Worm (Caenorhabditis elegans): ENCODE results near the gene unc-2.

The unc-2 gene

ce11 chrX:2673272-2673671 is 90.1 kb downstream of the unc-2 start, which contains the start of gene ser-7:
Gene ser-7, plus strand, starts transcription at chrX:2673572.
- TF ChIP-seq D2030.7 (GFP tag; IDR thresholded peaks at IDR 0.05) (no peak), F33H1.4 (GFP tag; IDR thresholded peaks at IDR 0.05) (no peak), tbx-9 (tag; optimal IDR thresholded peaks at IDR 0.05; ENCODE audit: borderline replicate concordance) (no peak), athp-1 (tag; optimal IDR thresholded peaks at IDR 0.05) (no peak), B0035.1 (tag; optimal IDR thresholded peaks at IDR 0.05) (no peak), nhr-80 (tag; optimal IDR thresholded peaks at IDR 0.05) (no peak), mel-28 (tag; optimal IDR thresholded peaks at IDR 0.05; ENCODE audit: borderline replicate concordance) (no peak), madf-8 (GFP tag; conservative IDR thresholded peaks at IDR 0.05) (no peak)

- TF ChIP-seq snpc-4 (GFP tag; optimal IDR thresholded peaks at IDR 0.05) = no peak
- peak in 3 of 4 experiments; percentile 28 to 54 (median 43) for TF ChIP-seq snpc-4 (tag; optimal IDR thresholded peaks at IDR 0.05)
- TF ChIP-seq hmg-20 (GFP tag; IDR thresholded peaks at IDR 0.05) = no peak
- TF ChIP-seq lin-40 (tag; optimal IDR thresholded peaks at IDR 0.05) = peak; percentile 79
- TF ChIP-seq xnd-1 (tag; optimal IDR thresholded peaks at IDR 0.05) = no peak
- TF ChIP-seq madf-6 (GFP tag; IDR thresholded peaks at IDR 0.05) = no peak
- 0 out of 2 replicates have a peak, but pooled peaks have one; percentile 45 for TF ChIP-seq pbrm-1 (GFP tag; IDR thresholded peaks at IDR 0.05)
- TF ChIP-seq F55B11.4 (tag; optimal IDR thresholded peaks at IDR 0.05; ENCODE audit: borderline replicate concordance, insufficient read depth) = no peak
- TF ChIP-seq ztf-26 (tag; optimal IDR thresholded peaks at IDR 0.05) = peak; percentile 26
- peak; percentile 48 for TF ChIP-seq attf-5 (GFP tag; optimal IDR thresholded peaks at IDR 0.05)
- no peak for TF ChIP-seq B0336.3 (GFP tag; IDR thresholded peaks at IDR 0.05)
- no peak for TF ChIP-seq somi-1 (GFP tag; optimal IDR thresholded peaks at IDR 0.05)
- TF ChIP-seq mcd-1 (GFP tag; IDR thresholded peaks at IDR 0.05) = peak; percentile 25; the same call in 1 of the 2 replicates
- peak; percentile 67 for TF ChIP-seq nhr-80 (tag; optimal IDR thresholded peaks at IDR 0.05)
- TF ChIP-seq K11D2.4 (GFP tag; IDR thresholded peaks at IDR 0.05) = peak; percentile 42; the same call in 1 of the 2 replicates
- TF ChIP-seq cebp-2 (GFP tag; IDR thresholded peaks at IDR 0.05) = no peak
- TF ChIP-seq K12H6.12 (tag; optimal IDR thresholded peaks at IDR 0.05) = peak; percentile 50
- peak; percentile 34 for TF ChIP-seq lin-54 (GFP tag; optimal IDR thresholded peaks at IDR 0.05)
- TF ChIP-seq atf-7 (tag; optimal IDR thresholded peaks at IDR 0.05) = peak; percentile 14
- no peak for TF ChIP-seq lin-35 (GFP tag; optimal IDR thresholded peaks at IDR 0.05)
- TF ChIP-seq ztf-18 (tag; optimal IDR thresholded peaks at IDR 0.05) = peak; percentile 11
- no peak for TF ChIP-seq nhr-120 (GFP tag; IDR thresholded peaks at IDR 0.05)
- peak; percentile 22 for TF ChIP-seq F23B12.7 (tag; optimal IDR thresholded peaks at IDR 0.05; ENCODE audit: insufficient read depth)
- peak; percentile 57 for TF ChIP-seq ZK185.1 (tag; optimal IDR thresholded peaks at IDR 0.05; ENCODE audit: poor library complexity, severe bottlenecking)
- no peak for TF ChIP-seq ceh-79 (tag; optimal IDR thresholded peaks at IDR 0.05)
- no peak for TF ChIP-seq ceh-40 (GFP tag; IDR thresholded peaks at IDR 0.05)
- TF ChIP-seq T26A5.8 (tag; optimal IDR thresholded peaks at IDR 0.05) = no peak
- peak; percentile 70 for TF ChIP-seq ceh-27 (GFP tag; optimal IDR thresholded peaks at IDR 0.05)
- no peak for TF ChIP-seq bed-2 (GFP tag; IDR thresholded peaks at IDR 0.05)
- TF ChIP-seq madf-8 (GFP tag; conservative IDR thresholded peaks at IDR 0.05) = no peak
- TF ChIP-seq nfyb-1 (GFP tag; IDR thresholded peaks at IDR 0.05) = 0 out of 2 replicates have a peak, but pooled peaks have one; percentile 20
- peak; percentile 92 for TF ChIP-seq hmg-1.2 (GFP tag; IDR thresholded peaks at IDR 0.05)
Observed at ce11 chrX:2667779-2668178, 95.5 kb downstream of the unc-2 start, which contains the start of gene C09B7.2. Gene C09B7.2, plus strand, starts transcription at chrX:2668127.
